Fruit fly (Drosophila melanogaster) S2 (cell line): ENCODE data around the gene MESK4.

Experiments used
- CG8478 ChIP-seq: fragments of >200 bp; optimal IDR thresholded peaks from 2 replicates; lab custom pipeline; 2018
- CTCF ChIP-seq, 2 experiments: fragments of >200 bp; optimal IDR thresholded peaks; 2 replicates each; lab custom pipeline; 2018

DNA sequence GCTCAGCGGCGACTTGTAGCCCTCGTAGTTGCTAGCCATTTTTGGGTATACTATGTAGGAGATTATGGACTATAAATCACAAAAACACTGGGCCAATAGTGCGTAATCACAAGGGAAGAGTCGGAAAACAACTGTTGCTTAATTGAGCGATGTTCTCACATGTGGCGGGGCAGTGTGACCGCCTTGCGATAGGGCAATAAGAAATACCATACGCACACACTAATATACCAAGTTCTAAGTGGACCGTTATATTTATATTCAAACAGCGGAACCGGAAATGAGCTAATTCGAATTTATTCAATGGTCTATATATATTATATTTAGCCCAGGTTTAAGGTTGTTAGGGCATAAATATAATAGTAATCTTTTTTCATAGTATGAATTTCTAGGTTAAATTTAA, 32.3 kb downstream of the MESK4 start, which contains the start of gene Adsl:
- no peak for TF ChIP-seq CTCF (optimal IDR thresholded peaks at IDR 0.05; lab: Kevin White, UChicago)
- TF ChIP-seq CG8478 (lab: Kevin White, UChicago): no peak
